Fruit fly (Drosophila melanogaster): ENCODE data around the gene kud.

DNA sequence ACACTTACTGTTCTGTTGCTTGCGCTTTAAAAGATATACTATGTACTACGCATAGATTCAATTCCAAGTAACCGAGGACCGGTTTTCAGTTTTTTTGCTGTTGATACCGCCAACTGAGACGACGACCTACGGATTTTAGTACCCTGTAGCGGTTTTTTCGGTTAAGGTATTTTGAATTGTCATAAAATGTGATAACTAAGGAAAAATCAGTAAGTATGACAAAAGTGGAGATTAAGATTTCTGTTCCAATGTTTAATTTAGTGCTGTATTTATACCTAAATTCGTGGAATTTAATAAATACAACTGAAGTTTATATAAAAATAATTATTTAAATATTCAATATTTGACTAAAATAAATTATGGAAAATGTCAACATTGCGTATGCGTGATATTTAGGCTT is 36.3 kb upstream of the kud start:
- TF ChIP-seq CG31627 (GFP tag; optimal IDR thresholded peaks at IDR 0.05) (no peak), CG6276 (GFP tag; optimal IDR thresholded peaks at IDR 0.05) (peak; percentile 7), fd85E (GFP tag; optimal IDR thresholded peaks at IDR 0.05) (no peak), fd59A (GFP tag; optimal IDR thresholded peaks at IDR 0.05) (no peak), spab (GFP tag; optimal IDR thresholded peaks at IDR 0.05) (no peak), net (GFP tag; optimal IDR thresholded peaks at IDR 0.05) (no peak), CG9139 (GFP tag; optimal IDR thresholded peaks at IDR 0.05) (no peak), Sox15 (GFP tag; optimal IDR thresholded peaks at IDR 0.05) (no peak), Hr39 (GFP tag; optimal IDR thresholded peaks at IDR 0.05) (no peak), Eip75B (GFP tag; optimal IDR thresholded peaks at IDR 0.05) (no peak), Lpt (GFP tag; optimal IDR thresholded peaks at IDR 0.05) (no peak)
